Worm (Caenorhabditis elegans): ENCODE measurements around the gene C54C6.7.

- TF ChIP-seq xbp-1 (tag; optimal IDR thresholded peaks at IDR 0.05) (no peak), nhr-12 (tag; optimal IDR thresholded peaks at IDR 0.05) (no peak), sup-37 (GFP tag; optimal IDR thresholded peaks at IDR 0.05) (no peak), tbx-2 (tag; optimal IDR thresholded peaks at IDR 0.05) (no peak)
Measured at ce11 chrIII:3541539-3541938, 4.7 kb downstream of the C54C6.7 start, which contains the start of gene ben-1.
